Worm (Caenorhabditis elegans) whole organism, L4 larva: ENCODE measurements around the gene F09G2.1.

ENCODE experiments used
- F37D6.2 ChIP-seq: sonication (generic microtip); optimal IDR thresholded peaks from 2 replicates; lab custom pipeline; 2016; ENCODE audit warnings: mild to moderate bottlenecking, missing genetic modification characterization, missing compliant biosample characterization
- T20F7.1 ChIP-seq: fragments of 200-800 bp; sonication (Bioruptor generic); optimal IDR thresholded peaks from 2 replicates; lab custom pipeline; 2018; ENCODE audit warnings: mild to moderate bottlenecking, missing genetic modification characterization, missing compliant biosample characterization
- T26A8.4 ChIP-seq: fragments of 200-800 bp; sonication (Bioruptor generic); IDR thresholded peaks from 2 replicates; pipeline ENCODE4 v1.3.6; 2022; ENCODE audit warnings: missing genetic modification characterization, missing compliant biosample characterization
- Y48G9A.11 ChIP-seq: fragments of 200-800 bp; sonication (Bioruptor generic); IDR thresholded peaks from 2 replicates; pipeline ENCODE4 v1.3.6; 2022; ENCODE audit warnings: missing genetic modification reagents, missing genetic modification characterization, missing compliant biosample characterization
- ZK337.2 ChIP-seq: fragments of 200-800 bp; sonication (Bioruptor generic); IDR thresholded peaks from 2 replicates; pipeline ENCODE4 v1.3.6; 2022; ENCODE audit warnings: missing genetic modification reagents, missing genetic modification characterization, missing compliant biosample characterization
- aly-2 ChIP-seq: sonication (generic microtip); optimal IDR thresholded peaks from 2 replicates; lab custom pipeline; 2018; ENCODE audit warnings: missing biosample characterization, missing genetic modification characterization
- arid-1 ChIP-seq: fragments of 200-800 bp; sonication (Bioruptor generic); conservative IDR thresholded peaks from 2 replicates; pipeline ENCODE4 v1.3.6; 2022; ENCODE audit warnings: missing genetic modification reagents, missing genetic modification characterization, missing compliant biosample characterization
- attf-4 ChIP-seq: sonication (generic microtip); optimal IDR thresholded peaks from 3 replicates; lab custom pipeline; 2017; ENCODE audit warnings: missing biosample characterization, missing genetic modification characterization
- ceh-32 ChIP-seq: sonication (generic microtip); optimal IDR thresholded peaks from 2 replicates; lab custom pipeline; 2016; ENCODE audit warnings: mild to moderate bottlenecking, missing genetic modification characterization, missing compliant biosample characterization; ENCODE audit not compliant: poor library complexity
- ceh-44 ChIP-seq: fragments of 200-800 bp; sonication (Bioruptor generic); IDR thresholded peaks from 2 replicates; pipeline ENCODE4 v1.3.6; 2022; ENCODE audit warnings: missing genetic modification reagents, missing genetic modification characterization, missing compliant biosample characterization
- ceh-62 ChIP-seq: sonication (generic microtip); optimal IDR thresholded peaks from 2 replicates; lab custom pipeline; 2017; ENCODE audit warnings: missing biosample characterization, missing genetic modification characterization
- cey-2 ChIP-seq: sonication (generic microtip); optimal IDR thresholded peaks from 3 replicates; lab custom pipeline; 2017; ENCODE audit warnings: missing genetic modification characterization, mild to moderate bottlenecking, missing compliant biosample characterization, antibody characterized with exemption, borderline replicate concordance; ENCODE audit not compliant: insufficient read depth
- ctbp-1 ChIP-seq: fragments of 200-800 bp; sonication (Bioruptor generic); IDR thresholded peaks from 2 replicates; pipeline ENCODE4 v1.3.6; 2022; ENCODE audit warnings: missing genetic modification reagents, missing genetic modification characterization, missing compliant biosample characterization
- daf-8 ChIP-seq: fragments of 200-800 bp; sonication (Bioruptor generic); IDR thresholded peaks from 2 replicates; pipeline ENCODE4 v1.3.6; 2022; ENCODE audit warnings: missing genetic modification characterization, missing compliant biosample characterization
- dmd-6 ChIP-seq: fragments of 200-800 bp; sonication (Bioruptor generic); IDR thresholded peaks from 2 replicates; pipeline ENCODE4 v1.3.6; 2022; ENCODE audit warnings: missing genetic modification reagents, missing genetic modification characterization, missing compliant biosample characterization
- dmd-9 ChIP-seq: fragments of 200-800 bp; sonication (Bioruptor generic); IDR thresholded peaks from 2 replicates; pipeline ENCODE4 v1.3.6; 2022; ENCODE audit warnings: missing genetic modification reagents, missing genetic modification characterization, missing compliant biosample characterization
- dpl-1 ChIP-seq: fragments of 150-350 bp; optimal IDR thresholded peaks from 2 replicates; lab custom pipeline; 2014; ENCODE audit warnings: missing biosample characterization, missing genetic modification reagents, missing genetic modification characterization
- dve-1 ChIP-seq: sonication (generic microtip); optimal IDR thresholded peaks from 2 replicates; lab custom pipeline; 2017; ENCODE audit warnings: antibody characterized with exemption, mild to moderate bottlenecking, missing genetic modification characterization, missing compliant biosample characterization; ENCODE audit not compliant: insufficient read depth
- egl-43 ChIP-seq: fragments of 200-800 bp; sonication (Bioruptor generic); IDR thresholded peaks from 2 replicates; pipeline ENCODE4 v1.3.6; 2022; ENCODE audit warnings: missing genetic modification reagents, missing genetic modification characterization, missing compliant biosample characterization
- hlh-30 ChIP-seq: sonication (generic microtip); optimal IDR thresholded peaks from 2 replicates; lab custom pipeline; 2017; ENCODE audit warnings: antibody characterized with exemption, mild to moderate bottlenecking, missing genetic modification characterization, missing compliant biosample characterization; ENCODE audit not compliant: insufficient read depth
- jun-1 ChIP-seq: fragments of 150-350 bp; optimal IDR thresholded peaks from 2 replicates; lab custom pipeline; 2014; ENCODE audit warnings: missing biosample characterization, missing genetic modification reagents, missing genetic modification characterization
- lim-7 ChIP-seq: fragments of 200-800 bp; sonication (Bioruptor generic); IDR thresholded peaks from 2 replicates; pipeline ENCODE4 v1.3.6; 2022; ENCODE audit warnings: missing genetic modification characterization, missing compliant biosample characterization
- lin-29 ChIP-seq: fragments of 200-800 bp; sonication (Bioruptor generic); IDR thresholded peaks from 2 replicates; pipeline ENCODE4 v1.3.6; 2022; ENCODE audit warnings: missing genetic modification reagents, missing genetic modification characterization, missing compliant biosample characterization
- lin-39 ChIP-seq: fragments of 150-350 bp; optimal IDR thresholded peaks from 2 replicates; lab custom pipeline; 2014; ENCODE audit warnings: missing biosample characterization, missing genetic modification reagents, missing genetic modification characterization
- lsy-2 ChIP-seq, 2 experiments: fragments of 150-350 bp in 1 of 2; sonication (generic microtip) in 1 of 2; optimal IDR thresholded peaks; 2 replicates each; lab custom pipeline; 2014 to 2017; ENCODE audit warnings: missing biosample characterization in 2 of 2, missing genetic modification characterization in 2 of 2
- madf-5 ChIP-seq, 2 experiments: fragments of 200-800 bp; sonication (Bioruptor generic); IDR thresholded peaks; 2 replicates each; pipeline ENCODE4 v1.3.6; 2022; ENCODE audit warnings: missing compliant biosample characterization in 2 of 2, missing genetic modification characterization in 2 of 2
- madf-9 ChIP-seq: fragments of 200-800 bp; sonication (Bioruptor generic); conservative IDR thresholded peaks from 2 replicates; pipeline ENCODE4 v1.3.6; 2022; ENCODE audit warnings: missing genetic modification reagents, missing genetic modification characterization, missing compliant biosample characterization
- mdl-1 ChIP-seq, 2 experiments: fragments of 150-350 bp in 1 of 2; sonication (generic microtip) in 1 of 2; optimal IDR thresholded peaks; 2 replicates each; lab custom pipeline; 2014 to 2017; ENCODE audit warnings: missing biosample characterization in 2 of 2, missing genetic modification characterization in 2 of 2
- mep-1 ChIP-seq: fragments of 150-350 bp; sonication (generic microtip); optimal IDR thresholded peaks from 3 replicates; lab custom pipeline; 2014; ENCODE audit warnings: missing biosample characterization, missing genetic modification characterization
- mxl-2 ChIP-seq: fragments of 200-800 bp; sonication (Bioruptor generic); conservative IDR thresholded peaks from 2 replicates; pipeline ENCODE4 v1.3.6; 2022; ENCODE audit warnings: missing genetic modification reagents, missing genetic modification characterization, missing compliant biosample characterization
- nhr-11 ChIP-seq: fragments of 150-350 bp; optimal IDR thresholded peaks from 2 replicates; lab custom pipeline; 2014; ENCODE audit warnings: missing biosample characterization, missing genetic modification characterization
- nhr-42 ChIP-seq: fragments of 200-800 bp; sonication (Bioruptor generic); IDR thresholded peaks from 2 replicates; pipeline ENCODE4 v1.3.6; 2022; ENCODE audit warnings: missing genetic modification characterization, missing compliant biosample characterization
- nhr-6 ChIP-seq: fragments of 150-350 bp; optimal IDR thresholded peaks from 2 replicates; lab custom pipeline; 2014; ENCODE audit warnings: missing biosample characterization, missing genetic modification characterization
- pha-4 ChIP-seq, 2 experiments: fragments of 150-350 bp in 1 of 2; fragments of 200-800 bp in 1 of 2; sonication (Bioruptor generic) in 1 of 2; IDR thresholded peaks in 1 of 2; optimal IDR thresholded peaks in 1 of 2; 2 replicates each; pipeline versions ENCODE4 v1.3.6 to Lab custom; 2014 to 2022; ENCODE audit warnings: missing genetic modification characterization in 2 of 2, missing genetic modification reagents in 2 of 2, missing biosample characterization in 1 of 2, missing compliant biosample characterization in 1 of 2
- pqm-1 ChIP-seq: sonication (generic microtip); optimal IDR thresholded peaks from 2 replicates; lab custom pipeline; 2017; ENCODE audit warnings: missing biosample characterization, missing genetic modification characterization
- rbr-2 ChIP-seq: sonication (generic microtip); optimal IDR thresholded peaks from 2 replicates; lab custom pipeline; 2016; ENCODE audit warnings: missing genotype, missing genetic modification characterization, missing compliant biosample characterization
- saeg-2 ChIP-seq: fragments of 200-800 bp; sonication (Bioruptor generic); IDR thresholded peaks from 2 replicates; pipeline ENCODE4 v1.3.6; 2022; ENCODE audit warnings: missing genetic modification reagents, missing genetic modification characterization, missing compliant biosample characterization
- sdz-12 ChIP-seq: fragments of 200-800 bp; sonication (Bioruptor generic); optimal IDR thresholded peaks from 2 replicates; lab custom pipeline; 2018; ENCODE audit warnings: mild to moderate bottlenecking, missing genetic modification characterization, missing compliant biosample characterization
- snpc-1.2 ChIP-seq: fragments of 200-800 bp; sonication (Bioruptor generic); IDR thresholded peaks from 2 replicates; pipeline ENCODE4 v1.3.6; 2022; ENCODE audit warnings: missing genetic modification reagents, missing genetic modification characterization, missing compliant biosample characterization
- snpc-4 ChIP-seq: fragments of 150-350 bp; optimal IDR thresholded peaks from 2 replicates; lab custom pipeline; 2014; ENCODE audit warnings: missing biosample characterization, missing genetic modification characterization
- spr-3 ChIP-seq: fragments of 200-800 bp; sonication (Bioruptor generic); optimal IDR thresholded peaks from 2 replicates; lab custom pipeline; 2018; ENCODE audit warnings: mild to moderate bottlenecking, missing genetic modification characterization, missing compliant biosample characterization
- tag-97 ChIP-seq: fragments of 200-800 bp; sonication (Bioruptor generic); IDR thresholded peaks from 2 replicates; pipeline ENCODE4 v1.3.6; 2022; ENCODE audit warnings: missing genetic modification characterization, missing compliant biosample characterization
- unc-62 ChIP-seq, 3 experiments: fragments of 150-350 bp in 1 of 3; sonication (generic microtip); optimal IDR thresholded peaks in 2 of 3; peaks in 1 of 3; 1 replicate in 1 of 3; 2 replicates in 2 of 3; lab custom pipeline; 2014 to 2017; ENCODE audit warnings: missing biosample characterization in 3 of 3, missing genetic modification characterization in 3 of 3, missing genetic modification reagents in 3 of 3, missing genotype in 1 of 3
- zfp-2 ChIP-seq: sonication (generic microtip); optimal IDR thresholded peaks from 2 replicates; lab custom pipeline; 2016; ENCODE audit warnings: mild to moderate bottlenecking, missing genetic modification characterization, missing compliant biosample characterization
- zip-2 ChIP-seq: fragments of 150-350 bp; optimal IDR thresholded peaks from 2 replicates; lab custom pipeline; 2014; ENCODE audit warnings: missing biosample characterization, missing genetic modification characterization
- ztf-11 ChIP-seq: fragments of 150-350 bp; optimal IDR thresholded peaks from 2 replicates; lab custom pipeline; 2014; ENCODE audit warnings: missing biosample characterization, missing genetic modification characterization

Gene F09G2.1

ce11 chrV:7196498-7196966 is 3.5 kb upstream of the F09G2.1 start, which contains the start of gene F09G2.2 (continued):
- TF ChIP-seq madf-5 (GFP tag; IDR thresholded peaks at IDR 0.05; lab: Robert Waterston, UW) (no peak), zip-2 (tag; lab: Kevin White, UChicago) (peak; percentile 49), egl-43 (peak; percentile 32; the same call in 1 of the 2 replicates), dmd-9 (GFP tag; lab: Robert Waterston, UW) (0 out of 2 replicates have a peak, but pooled peaks have one; percentile 45), T20F7.1 (GFP tag; lab: Kevin White, UChicago) (no peak), T26A8.4 (peak; percentile 91), sdz-12 (GFP tag; lab: Kevin White, UChicago) (no peak), mep-1 (tag; lab: Kevin White, UChicago) (peak; percentile 90), dve-1 (tag; lab: Kevin White, UChicago) (peak; percentile 97), nhr-6 (tag; lab: Kevin White, UChicago) (peak; percentile 83), mxl-2 (GFP tag; lab: Robert Waterston, UW) (0 out of 2 replicates have a peak, but pooled peaks have one; percentile 36), nhr-11 (tag; lab: Kevin White, UChicago) (peak; percentile 92), ceh-44 (no peak), pqm-1 (tag; lab: Kevin White, UChicago) (no peak), attf-4 (tag; lab: Kevin White, UChicago) (no peak), mdl-1 (tag; optimal IDR thresholded peaks at IDR 0.05; lab: Kevin White, UChicago) (peak in 1 of 2 experiments; percentile 65), zfp-2 (peak; percentile 98)

ce11 chrV:7197036-7197435 is 3.0 kb upstream of the F09G2.1 start:
- TF ChIP-seq ceh-62 (tag; lab: Kevin White, UChicago) (no peak), arid-1 (GFP tag; lab: Robert Waterston, UW) (no peak), T20F7.1 (GFP tag; lab: Kevin White, UChicago) (no peak), cey-2 (tag; lab: Kevin White, UChicago) (no peak), nhr-42 (0 out of 2 replicates have a peak, but pooled peaks have one; percentile 20), pha-4 (GFP tag; IDR thresholded peaks at IDR 0.05; lab: Robert Waterston, UW) (no peak), pha-4 (tag; optimal IDR thresholded peaks at IDR 0.05; lab: Kevin White, UChicago) (no peak), daf-8 (GFP tag; lab: Robert Waterston, UW) (no peak), ztf-11 (tag; lab: Kevin White, UChicago) (no peak), F37D6.2 (tag; lab: Kevin White, UChicago) (no peak), snpc-1.2 (GFP tag; lab: Robert Waterston, UW) (no peak), spr-3 (GFP tag; lab: Kevin White, UChicago) (no peak), lim-7 (0 out of 2 replicates have a peak, but pooled peaks have one; percentile 49), dpl-1 (GFP tag; lab: Kevin White, UChicago) (no peak), lin-29 (GFP tag; lab: Robert Waterston, UW) (no peak)

- no peak for TF ChIP-seq saeg-2 (GFP tag; lab: Robert Waterston, UW)
- TF ChIP-seq mdl-1 (tag; optimal IDR thresholded peaks at IDR 0.05; lab: Kevin White, UChicago) = peak in 1 of 2 experiments; percentile 21
- peak; percentile 48 for TF ChIP-seq Y48G9A.11 (GFP tag; lab: Robert Waterston, UW)
- peak in 1 of 2 experiments; percentile 21 for TF ChIP-seq lsy-2 (tag; optimal IDR thresholded peaks at IDR 0.05; lab: Kevin White, UChicago)
- no peak for TF ChIP-seq tag-97 (GFP tag; lab: Robert Waterston, UW)
- peak in 1 of 2 experiments; percentile 72 for TF ChIP-seq unc-62 (GFP tag; optimal IDR thresholded peaks at IDR 0.05 in 1 of 2; lab: Kevin White, UChicago)
- TF ChIP-seq unc-62 (tag; optimal IDR thresholded peaks at IDR 0.05; lab: Kevin White, UChicago) = no peak
- no peak for TF ChIP-seq jun-1
- no peak for TF ChIP-seq ZK337.2
- TF ChIP-seq dmd-9 (GFP tag; lab: Robert Waterston, UW) = no peak
- no peak for TF ChIP-seq dpl-1 (GFP tag; lab: Kevin White, UChicago)
- TF ChIP-seq hlh-30 = peak; percentile 27
- no peak for TF ChIP-seq rbr-2 (tag; lab: Kevin White, UChicago)
- no peak for TF ChIP-seq snpc-4 (tag; lab: Kevin White, UChicago)
- TF ChIP-seq zip-2 (tag; lab: Kevin White, UChicago) = no peak
- peak; percentile 73 for TF ChIP-seq dmd-6 (GFP tag; lab: Robert Waterston, UW)
- no peak for TF ChIP-seq ceh-32
- TF ChIP-seq madf-9 = no peak
- no peak for TF ChIP-seq aly-2 (tag; lab: Kevin White, UChicago)
- no peak for TF ChIP-seq ctbp-1 (GFP tag; lab: Robert Waterston, UW)
- TF ChIP-seq daf-8 (GFP tag; lab: Robert Waterston, UW) = no peak
- TF ChIP-seq T20F7.1 (GFP tag; lab: Kevin White, UChicago) = peak; percentile 41
- TF ChIP-seq lin-39 (tag; lab: Kevin White, UChicago) = no peak
These were observed 1.6 kb upstream of the F09G2.1 start for ce11 chrV:7198403-7198802.
